Worm (Caenorhabditis elegans) whole organism, L4/young adult: Measurements from ENCODE around the gene R09E10.8.

ENCODE experiments used
- dao-5 ChIP-seq: sonication (generic microtip); optimal IDR thresholded peaks from 2 replicates; lab custom pipeline; 2016; ENCODE audit warnings: missing genotype, missing genetic modification characterization, moderate library complexity, missing compliant biosample characterization
- him-1 ChIP-seq: sonication (generic microtip); optimal IDR thresholded peaks from 2 replicates; lab custom pipeline; 2016; ENCODE audit warnings: missing genotype, missing genetic modification reagents, missing genetic modification characterization, missing compliant biosample characterization

DNA sequence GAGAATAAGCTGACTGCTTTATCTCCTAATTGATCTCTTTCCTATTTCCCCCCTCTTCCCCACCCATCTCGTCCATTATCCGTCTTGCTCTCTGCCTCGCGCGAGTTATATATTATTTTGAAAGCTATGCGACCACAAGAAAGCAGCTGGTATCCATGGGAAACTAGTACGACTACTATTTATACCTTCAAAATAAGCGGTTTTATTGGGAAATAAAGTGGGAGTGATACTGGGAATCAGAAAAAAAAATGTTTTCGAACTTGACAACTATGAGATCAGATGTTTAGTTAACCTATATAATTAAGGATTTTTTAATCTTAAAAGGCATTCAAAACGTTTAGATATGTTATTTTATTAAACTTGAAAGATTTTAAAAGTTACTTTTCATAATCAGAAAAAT lies 29.5 kb upstream of the R09E10.8 start:
- TF ChIP-seq him-1 (tag; lab: Kevin White, UChicago) (no peak), dao-5 (tag; lab: Kevin White, UChicago) (no peak)
